Worm (Caenorhabditis elegans): ENCODE measurements around the gene M88.3.

M88.3 gene

ce11 chrIII:4560393-4560890, 15.6 kb upstream of the M88.3 start (continued):
- TF ChIP-seq sdz-12 (GFP tag; optimal IDR thresholded peaks at IDR 0.05): no peak
- no peak for TF ChIP-seq cey-2 (tag; optimal IDR thresholded peaks at IDR 0.05; ENCODE audit: borderline replicate concordance, insufficient read depth)
- TF ChIP-seq vab-7 (GFP tag; IDR thresholded peaks at IDR 0.05): 0 out of 2 replicates have a peak, but pooled peaks have one; percentile 30
- no peak for TF ChIP-seq mdt-29 (GFP tag; IDR thresholded peaks at IDR 0.05)
- peak; percentile 75 for TF ChIP-seq nhr-28 (tag; optimal IDR thresholded peaks at IDR 0.05)
- no peak for TF ChIP-seq nhr-77 (tag; optimal IDR thresholded peaks at IDR 0.05)
- TF ChIP-seq R02D3.7 (tag; optimal IDR thresholded peaks at IDR 0.05): no peak
- TF ChIP-seq F37D6.2 (tag; optimal IDR thresholded peaks at IDR 0.05): peak; percentile 59
- TF ChIP-seq arid-1 (GFP tag; conservative IDR thresholded peaks at IDR 0.05): peak; percentile 39
- TF ChIP-seq ceh-62 (tag; optimal IDR thresholded peaks at IDR 0.05): no peak
- peak; percentile 8 for TF ChIP-seq gei-8 (GFP tag; optimal IDR thresholded peaks at IDR 0.05)
- TF ChIP-seq dpl-1 (GFP tag; optimal IDR thresholded peaks at IDR 0.05): peak; percentile 56
- peak; percentile 64 for TF ChIP-seq dmd-6 (GFP tag; IDR thresholded peaks at IDR 0.05)
- TF ChIP-seq T20F7.1 (GFP tag; optimal IDR thresholded peaks at IDR 0.05): no peak
- TF ChIP-seq dmd-9 (GFP tag; IDR thresholded peaks at IDR 0.05): no peak
- no peak for TF ChIP-seq zip-2 (tag; optimal IDR thresholded peaks at IDR 0.05)
- peak in 1 of 2 experiments; percentile 86 for TF ChIP-seq unc-62 (GFP tag; optimal IDR thresholded peaks at IDR 0.05 in 1 of 2)
- no peak for TF ChIP-seq unc-62 (tag; optimal IDR thresholded peaks at IDR 0.05)
- TF ChIP-seq lin-38 (GFP tag; IDR thresholded peaks at IDR 0.05): peak; percentile 51
- TF ChIP-seq egl-27 (tag; optimal IDR thresholded peaks at IDR 0.05): no peak
- TF ChIP-seq skn-1 (tag; optimal IDR thresholded peaks at IDR 0.05): no peak
- no peak for TF ChIP-seq fos-1 (tag; optimal IDR thresholded peaks at IDR 0.05)
- peak; percentile 87 for TF ChIP-seq hmg-1.1 (GFP tag; IDR thresholded peaks at IDR 0.05)
- TF ChIP-seq ces-1 (GFP tag; optimal IDR thresholded peaks at IDR 0.05): no peak
- TF ChIP-seq pha-4 (GFP tag; IDR thresholded peaks at IDR 0.05): peak; percentile 72
- peak; percentile 83 for TF ChIP-seq pha-4 (tag; optimal IDR thresholded peaks at IDR 0.05)
- peak in 1 of 2 experiments; percentile 59 for TF ChIP-seq hif-1 (tag; optimal IDR thresholded peaks at IDR 0.05)
- TF ChIP-seq snpc-4 (tag; optimal IDR thresholded peaks at IDR 0.05): no peak
- TF ChIP-seq nhr-6 (tag; optimal IDR thresholded peaks at IDR 0.05): no peak
- TF ChIP-seq nhr-102 (tag; optimal IDR thresholded peaks at IDR 0.05): peak; percentile 45
- no peak for TF ChIP-seq F44E2.7 (GFP tag; IDR thresholded peaks at IDR 0.05)
- TF ChIP-seq F49E8.2 (tag; optimal IDR thresholded peaks at IDR 0.05; ENCODE audit: borderline replicate concordance): no peak
- 0 out of 2 replicates have a peak, but pooled peaks have one; percentile 27 for TF ChIP-seq zfp-3 (GFP tag; conservative IDR thresholded peaks at IDR 0.05)
- TF ChIP-seq ama-1 (optimal IDR thresholded peaks at IDR 0.05): peak; percentile 53
- TF ChIP-seq nhr-76 (tag; optimal IDR thresholded peaks at IDR 0.05): no peak
- TF ChIP-seq ceh-44 (GFP tag; IDR thresholded peaks at IDR 0.05): no peak
- TF ChIP-seq tra-1 (GFP tag; IDR thresholded peaks at IDR 0.05): 0 out of 2 replicates have a peak, but pooled peaks have one; percentile 58
- peak; percentile 63 for TF ChIP-seq duxl-1 (tag; optimal IDR thresholded peaks at IDR 0.05; ENCODE audit: poor library complexity)
- peak; percentile 76 for TF ChIP-seq nhr-48 (tag; optimal IDR thresholded peaks at IDR 0.05)
- TF ChIP-seq lsy-2 (tag; optimal IDR thresholded peaks at IDR 0.05): peak; percentile 74 to 79
- TF ChIP-seq hlh-11 (tag; optimal IDR thresholded peaks at IDR 0.05): peak; percentile 95
- TF ChIP-seq Y5F2A.4 (GFP tag; optimal IDR thresholded peaks at IDR 0.05): no peak
- no peak for TF ChIP-seq nhr-42 (GFP tag; IDR thresholded peaks at IDR 0.05)
- TF ChIP-seq jun-1 (tag; optimal IDR thresholded peaks at IDR 0.05): no peak
- no peak for TF ChIP-seq mxl-2 (GFP tag; conservative IDR thresholded peaks at IDR 0.05)
- TF ChIP-seq daf-19 (GFP tag; conservative IDR thresholded peaks at IDR 0.05): no peak
- TF ChIP-seq aly-2 (tag; optimal IDR thresholded peaks at IDR 0.05): no peak
- TF ChIP-seq unc-130 (GFP tag; optimal IDR thresholded peaks at IDR 0.05): no peak
- no peak for TF ChIP-seq zip-11 (GFP tag; IDR thresholded peaks at IDR 0.05)
- TF ChIP-seq ZK546.5 (tag; optimal IDR thresholded peaks at IDR 0.05): no peak
- TF ChIP-seq ceh-32 (tag; optimal IDR thresholded peaks at IDR 0.05; ENCODE audit: poor library complexity): no peak
- no peak for TF ChIP-seq ztf-7 (tag; optimal IDR thresholded peaks at IDR 0.05)
